Fruit fly (Drosophila melanogaster): ENCODE data around the gene GstD9.
A peak's percentile ranks its signal among the peaks of the same experiment; 100 is the strongest.

GstD9 gene

DNA sequence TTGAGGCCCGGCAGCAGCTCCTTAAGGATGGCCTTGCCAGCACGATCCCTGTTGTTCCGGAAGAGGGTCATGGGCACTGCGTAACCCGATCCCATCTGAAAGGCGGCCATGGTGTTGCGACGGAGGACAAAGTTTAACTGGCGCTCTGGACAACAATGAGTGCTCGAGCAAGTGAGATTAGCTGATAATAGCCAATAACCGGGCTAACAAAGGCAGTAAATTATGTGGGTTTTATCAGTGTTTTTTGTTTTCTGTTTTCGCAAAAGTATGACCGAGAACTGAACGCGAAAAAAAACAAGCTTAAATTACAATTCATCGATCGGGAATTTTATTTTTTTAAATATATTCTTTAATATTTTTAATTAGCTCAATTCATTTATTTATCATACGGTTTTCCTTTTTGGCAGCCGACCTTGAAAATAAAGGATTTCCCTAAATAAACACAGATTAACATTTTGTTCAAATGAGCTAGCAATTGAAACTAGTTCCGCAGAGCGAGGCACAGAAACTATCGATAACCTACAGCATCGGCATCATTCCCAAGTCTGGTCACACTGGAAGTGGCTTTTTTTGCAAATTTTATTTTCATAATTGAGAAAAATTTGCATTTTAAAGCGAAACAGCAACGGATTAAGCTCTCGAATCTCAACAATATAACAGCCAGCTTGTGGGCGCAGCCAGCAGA is 46.1 kb upstream of the GstD9 start, which contains the start of the genes Dip-C and pps (continued):
- TF ChIP-seq CG17186 (GFP tag; optimal IDR thresholded peaks at IDR 0.05): no peak
- TF ChIP-seq D (optimal IDR thresholded peaks at IDR 0.05): no peak
- no peak for TF ChIP-seq D (GFP tag; optimal IDR thresholded peaks at IDR 0.05)
- TF ChIP-seq row (GFP tag; IDR thresholded peaks at IDR 0.05): peak; percentile 73
- TF ChIP-seq H15 (GFP tag; IDR thresholded peaks at IDR 0.05): no peak
- peak; percentile 58; the same call in 2 of the 3 replicates for TF ChIP-seq vnd (GFP tag; IDR thresholded peaks at IDR 0.05; ENCODE audit: partially characterized antibody)
- TF ChIP-seq CG13123 (GFP tag; optimal IDR thresholded peaks at IDR 0.05): no peak
- TF ChIP-seq ERR (GFP tag; optimal IDR thresholded peaks at IDR 0.05): no peak
- TF ChIP-seq CG17361 (GFP tag; IDR thresholded peaks at IDR 0.05): no peak
- TF ChIP-seq CG2712 (tag; optimal IDR thresholded peaks at IDR 0.05): no peak
- peak; percentile 12 for TF ChIP-seq HmgZ (tag; optimal IDR thresholded peaks at IDR 0.05)
- peak; percentile 74 for TF ChIP-seq Bgb (GFP tag; IDR thresholded peaks at IDR 0.05; ENCODE audit: partially characterized antibody)
- peak; percentile 43 for TF ChIP-seq nom (GFP tag; optimal IDR thresholded peaks at IDR 0.05)
- TF ChIP-seq CG10979 (tag; optimal IDR thresholded peaks at IDR 0.05): peak; percentile 18
- peak; percentile 81 for TF ChIP-seq CG6791 (GFP tag; IDR thresholded peaks at IDR 0.05; ENCODE audit: partially characterized antibody)
- peak; percentile 58; the same call in 1 of the 2 replicates for TF ChIP-seq ato (GFP tag; IDR thresholded peaks at IDR 0.05; ENCODE audit: partially characterized antibody)
- peak; percentile 29 for TF ChIP-seq Dp (GFP tag; optimal IDR thresholded peaks at IDR 0.05)
- TF ChIP-seq fd102C (GFP tag; optimal IDR thresholded peaks at IDR 0.05): no peak
- no peak for TF ChIP-seq ci (GFP tag; IDR thresholded peaks at IDR 0.05)
- TF ChIP-seq dpn (GFP tag; optimal IDR thresholded peaks at IDR 0.05): no peak
- peak; percentile 57 for TF ChIP-seq trem (tag; optimal IDR thresholded peaks at IDR 0.05)
- TF ChIP-seq CG3065 (GFP tag; optimal IDR thresholded peaks at IDR 0.05): no peak
- TF ChIP-seq eve (GFP tag; optimal IDR thresholded peaks at IDR 0.05): no peak
- no peak for TF ChIP-seq CG7357 (GFP tag; IDR thresholded peaks at IDR 0.05)
- no peak for TF ChIP-seq CrebB (tag; optimal IDR thresholded peaks at IDR 0.05)
- TF ChIP-seq CG11695 (GFP tag; IDR thresholded peaks at IDR 0.05): no peak
- peak; percentile 46 for TF ChIP-seq phol (tag; optimal IDR thresholded peaks at IDR 0.05)
- no peak for TF ChIP-seq CG4820 (GFP tag; optimal IDR thresholded peaks at IDR 0.05)
- no peak for TF ChIP-seq CG5180 (GFP tag; optimal IDR thresholded peaks at IDR 0.05)
- no peak for TF ChIP-seq jigr1 (GFP tag; IDR thresholded peaks at IDR 0.05)
- TF ChIP-seq disco-r (GFP tag; optimal IDR thresholded peaks at IDR 0.05): no peak
- TF ChIP-seq insv (GFP tag; optimal IDR thresholded peaks at IDR 0.05): peak in 1 of 2 experiments; percentile 22
- TF ChIP-seq knrl (GFP tag; IDR thresholded peaks at IDR 0.05; ENCODE audit: partially characterized antibody): peak; percentile 76
- no peak for TF ChIP-seq CG1647 (GFP tag; optimal IDR thresholded peaks at IDR 0.05)
- no peak for TF ChIP-seq danr (GFP tag; IDR thresholded peaks at IDR 0.05)
- peak; percentile 23 for TF ChIP-seq mirr (GFP tag; optimal IDR thresholded peaks at IDR 0.05)
- TF ChIP-seq HLHmδ (GFP tag; optimal IDR thresholded peaks at IDR 0.05): no peak
- TF ChIP-seq ro (GFP tag; IDR thresholded peaks at IDR 0.05): no peak
- no peak for TF ChIP-seq CG6654 (GFP tag; optimal IDR thresholded peaks at IDR 0.05)
- TF ChIP-seq NFAT (GFP tag; IDR thresholded peaks at IDR 0.05): no peak
- no peak for TF ChIP-seq twi (tag; optimal IDR thresholded peaks at IDR 0.05)
- TF ChIP-seq Scr (GFP tag; IDR thresholded peaks at IDR 0.05; ENCODE audit: partially characterized antibody): peak; percentile 76
- TF ChIP-seq CG18262 (tag; optimal IDR thresholded peaks at IDR 0.05): no peak
- no peak for TF ChIP-seq CG11093 (GFP tag; IDR thresholded peaks at IDR 0.05)
- TF ChIP-seq CG7963 (GFP tag; IDR thresholded peaks at IDR 0.05; ENCODE audit: partially characterized antibody): peak; percentile 39; the same call in 1 of the 3 replicates
- no peak for TF ChIP-seq fru (optimal IDR thresholded peaks at IDR 0.05)
- TF ChIP-seq sna (GFP tag; IDR thresholded peaks at IDR 0.05; ENCODE audit: partially characterized antibody): peak; percentile 62; the same call in 1 of the 2 replicates
- no peak for TF ChIP-seq sug (tag; optimal IDR thresholded peaks at IDR 0.05)
- no peak for TF ChIP-seq CG13296 (GFP tag; optimal IDR thresholded peaks at IDR 0.05)
- TF ChIP-seq CG14710 (tag; optimal IDR thresholded peaks at IDR 0.05): peak; percentile 58
